Fruit fly (Drosophila melanogaster) whole organism, embryonic: ENCODE measurements around the gene Spc25.

Experiments
- B-H1 ChIP-seq: fragments of 200-800 bp; sonication (Bioruptor generic); IDR thresholded peaks from 3 replicates; pipeline ENCODE4 v1.3.6; 2022; ENCODE audit warnings: missing biosample characterization, missing genetic modification characterization
- Bgb ChIP-seq: fragments of 200-800 bp; sonication (Bioruptor generic); IDR thresholded peaks from 2 replicates; pipeline ENCODE4 v1.3.6; 2022; ENCODE audit warnings: missing biosample characterization, missing genetic modification characterization; ENCODE audit not compliant: partially characterized antibody
- CG10321 ChIP-seq: fragments of 200-800 bp; sonication (Bioruptor generic); IDR thresholded peaks from 2 replicates; pipeline ENCODE4 v1.3.6; 2022; ENCODE audit warnings: missing biosample characterization, missing genetic modification characterization
- CG10979 ChIP-seq: fragments of 200-800 bp; sonication (Bioruptor generic); optimal IDR thresholded peaks from 2 replicates; lab custom pipeline; 2018; ENCODE audit warnings: missing biosample characterization, mild to moderate bottlenecking, missing genetic modification characterization, moderate library complexity
- CG11093 ChIP-seq: fragments of 200-800 bp; sonication (Bioruptor generic); IDR thresholded peaks from 3 replicates; pipeline ENCODE4 v1.3.6; 2022; ENCODE audit warnings: missing biosample characterization, missing genetic modification characterization
- CG11504 ChIP-seq: fragments of 200-800 bp; sonication (Bioruptor generic); optimal IDR thresholded peaks from 3 replicates; lab custom pipeline; 2019; ENCODE audit warnings: missing biosample characterization, mild to moderate bottlenecking, missing genetic modification characterization, moderate library complexity
- CG12071 ChIP-seq: fragments of 200-800 bp; sonication (Bioruptor generic); optimal IDR thresholded peaks from 3 replicates; lab custom pipeline; 2018; ENCODE audit warnings: missing biosample characterization, mild to moderate bottlenecking, missing genetic modification characterization
- CG12659 ChIP-seq: fragments of 200-800 bp; sonication (Bioruptor generic); optimal IDR thresholded peaks from 3 replicates; lab custom pipeline; 2017; ENCODE audit warnings: mild to moderate bottlenecking, missing biosample characterization, missing genetic modification reagents, missing genetic modification characterization
- CG13123 ChIP-seq: fragments of 200-800 bp; sonication (Bioruptor generic); optimal IDR thresholded peaks from 2 replicates; lab custom pipeline; 2016; ENCODE audit warnings: missing biosample characterization, missing genetic modification characterization
- CG15269 ChIP-seq: fragments of 200-800 bp; sonication (Bioruptor generic); optimal IDR thresholded peaks from 2 replicates; lab custom pipeline; 2018; ENCODE audit warnings: missing biosample characterization, mild to moderate bottlenecking, missing genetic modification characterization, moderate library complexity
- CG15479 ChIP-seq: fragments of 200-800 bp; sonication (Bioruptor generic); optimal IDR thresholded peaks from 3 replicates; lab custom pipeline; 2019; ENCODE audit warnings: missing biosample characterization, mild to moderate bottlenecking, missing genetic modification characterization, moderate library complexity
- CG16863 ChIP-seq: fragments of 200-800 bp; sonication (Bioruptor generic); optimal IDR thresholded peaks from 3 replicates; lab custom pipeline; 2016; ENCODE audit warnings: missing biosample characterization, missing genetic modification characterization
- CG18011 ChIP-seq: fragments of 200-800 bp; sonication (Bioruptor generic); optimal IDR thresholded peaks from 2 replicates; lab custom pipeline; 2017; ENCODE audit warnings: missing biosample characterization, missing genetic modification characterization, mild to moderate bottlenecking, moderate library complexity, missing genotype
- CG4282 ChIP-seq: fragments of 200-800 bp; sonication (Bioruptor generic); optimal IDR thresholded peaks from 2 replicates; lab custom pipeline; 2016; ENCODE audit warnings: missing biosample characterization, missing genetic modification characterization
- CG6689 ChIP-seq: fragments of 200-800 bp; sonication (Bioruptor generic); IDR thresholded peaks from 2 replicates; pipeline ENCODE4 v1.3.6; 2022; ENCODE audit warnings: missing biosample characterization, missing genetic modification characterization
- CG6765 ChIP-seq: fragments of 200-800 bp; sonication (Bioruptor generic); optimal IDR thresholded peaks from 3 replicates; lab custom pipeline; 2017; ENCODE audit warnings: missing biosample characterization, mild to moderate bottlenecking, missing genetic modification characterization
- CG6854 ChIP-seq: fragments of 200-800 bp; sonication (Bioruptor generic); optimal IDR thresholded peaks from 3 replicates; lab custom pipeline; 2017; ENCODE audit warnings: missing biosample characterization, mild to moderate bottlenecking, missing genetic modification characterization
- CG8281 ChIP-seq: fragments of 200-800 bp; sonication (Bioruptor generic); optimal IDR thresholded peaks from 2 replicates; lab custom pipeline; 2018; ENCODE audit warnings: missing biosample characterization, mild to moderate bottlenecking, missing genetic modification characterization, moderate library complexity
- CG9727 ChIP-seq: fragments of 200-800 bp; sonication (Bioruptor generic); optimal IDR thresholded peaks from 3 replicates; lab custom pipeline; 2017; ENCODE audit warnings: missing biosample characterization, mild to moderate bottlenecking, missing genetic modification characterization
- D19A ChIP-seq: fragments of 200-800 bp; optimal IDR thresholded peaks from 3 replicates; lab custom pipeline; 2019; ENCODE audit warnings: missing biosample characterization, mild to moderate bottlenecking, missing genetic modification characterization, moderate library complexity
- H15 ChIP-seq: fragments of 200-800 bp; sonication (Bioruptor generic); IDR thresholded peaks from 3 replicates; pipeline ENCODE4 v1.3.6; 2022; ENCODE audit warnings: missing biosample characterization, missing genetic modification characterization
- Kr ChIP-seq: fragments of 200-800 bp; sonication (Bioruptor generic); optimal IDR thresholded peaks from 2 replicates; lab custom pipeline; 2017; ENCODE audit warnings: missing biosample characterization, mild to moderate bottlenecking, missing genetic modification characterization
- Max ChIP-seq: fragments of 200-800 bp; sonication (Bioruptor generic); optimal IDR thresholded peaks from 2 replicates; lab custom pipeline; 2016; ENCODE audit warnings: missing biosample characterization, mild to moderate bottlenecking, missing genetic modification characterization
- Mes4 ChIP-seq: fragments of 200-800 bp; sonication (Bioruptor generic); optimal IDR thresholded peaks from 2 replicates; lab custom pipeline; 2016; ENCODE audit warnings: missing biosample characterization, missing genetic modification characterization
- NC2α ChIP-seq: fragments of 200-800 bp; sonication (Bioruptor generic); optimal IDR thresholded peaks from 2 replicates; lab custom pipeline; 2016; ENCODE audit warnings: missing biosample characterization, missing genetic modification characterization
- Rfx ChIP-seq: fragments of 200-800 bp; sonication (Bioruptor generic); IDR thresholded peaks from 2 replicates; pipeline ENCODE4 v1.3.6; 2022; ENCODE audit warnings: missing biosample characterization, missing genetic modification characterization
- Vsx1 ChIP-seq: fragments of 200-800 bp; sonication (Bioruptor generic); optimal IDR thresholded peaks from 2 replicates; lab custom pipeline; 2017; ENCODE audit warnings: missing biosample characterization, mild to moderate bottlenecking, missing genetic modification characterization, missing genetic modification reagents
- ac ChIP-seq: fragments of 200-800 bp; sonication (Bioruptor generic); optimal IDR thresholded peaks from 3 replicates; lab custom pipeline; 2017; ENCODE audit warnings: missing biosample characterization, mild to moderate bottlenecking, missing genetic modification characterization
- bbx ChIP-seq: fragments of 200-800 bp; sonication (Bioruptor generic); IDR thresholded peaks from 2 replicates; pipeline ENCODE4 v1.3.6; 2022; ENCODE audit warnings: missing biosample characterization, missing genetic modification characterization; ENCODE audit not compliant: partially characterized antibody
- bsh ChIP-seq, 2 experiments: fragments of 200-800 bp; sonication (Bioruptor generic); optimal IDR thresholded peaks; 2 replicates each; lab custom pipeline; 2017 to 2018; ENCODE audit warnings: mild to moderate bottlenecking in 2 of 2, missing biosample characterization in 2 of 2, missing genetic modification characterization in 2 of 2, moderate library complexity in 1 of 2
- caup ChIP-seq: fragments of 200-800 bp; sonication (Bioruptor generic); optimal IDR thresholded peaks from 3 replicates; lab custom pipeline; 2017; ENCODE audit warnings: missing biosample characterization, mild to moderate bottlenecking, missing genetic modification characterization, moderate library complexity; ENCODE audit not compliant: severe bottlenecking
- chinmo ChIP-seq: fragments of 200-800 bp; sonication (Bioruptor generic); IDR thresholded peaks from 4 replicates; pipeline ENCODE4 v1.3.6; 2022; ENCODE audit warnings: missing biosample characterization, missing genetic modification characterization; ENCODE audit not compliant: partially characterized antibody
- chm ChIP-seq: fragments of 200-800 bp; sonication (Bioruptor generic); IDR thresholded peaks from 2 replicates; pipeline ENCODE4 v1.3.6; 2022; ENCODE audit warnings: missing biosample characterization, missing genetic modification characterization
- crp ChIP-seq, 2 experiments: fragments of 200-800 bp; sonication (Bioruptor generic); optimal IDR thresholded peaks; 2 replicates in 1 of 2; 3 replicates in 1 of 2; lab custom pipeline; 2017; ENCODE audit warnings: missing biosample characterization in 2 of 2, missing genetic modification characterization in 2 of 2, mild to moderate bottlenecking in 1 of 2, moderate library complexity in 1 of 2
- hbn ChIP-seq: fragments of 200-800 bp; sonication (Bioruptor generic); IDR thresholded peaks from 2 replicates; pipeline ENCODE4 v1.3.6; 2022; ENCODE audit warnings: missing biosample characterization, missing genetic modification characterization; ENCODE audit not compliant: partially characterized antibody
- hkb ChIP-seq, 2 experiments: fragments of 200-800 bp in 1 of 2; fragments of >200 bp in 1 of 2; sonication (Bioruptor generic) in 1 of 2; IDR thresholded peaks in 1 of 2; optimal IDR thresholded peaks in 1 of 2; 2 replicates each; pipeline versions ENCODE4 v1.3.6 to Lab custom; 2017 to 2022; ENCODE audit warnings: missing biosample characterization in 1 of 2, missing genetic modification characterization in 1 of 2
- jing ChIP-seq: fragments of 200-800 bp; sonication (Bioruptor generic); optimal IDR thresholded peaks from 2 replicates; lab custom pipeline; 2018; ENCODE audit warnings: missing biosample characterization, mild to moderate bottlenecking, missing genetic modification characterization
- lmd ChIP-seq: fragments of 200-800 bp; sonication (Bioruptor generic); IDR thresholded peaks from 2 replicates; pipeline ENCODE4 v1.3.6; 2022; ENCODE audit warnings: missing biosample characterization, missing genetic modification characterization
- mam ChIP-seq: fragments of 200-800 bp; sonication (Bioruptor generic); optimal IDR thresholded peaks from 3 replicates; lab custom pipeline; 2016; ENCODE audit warnings: missing biosample characterization, missing genetic modification characterization
- nerfin-2 ChIP-seq: fragments of 200-800 bp; sonication (Bioruptor generic); IDR thresholded peaks from 2 replicates; pipeline ENCODE4 v1.3.6; 2022; ENCODE audit warnings: missing biosample characterization, missing genetic modification characterization; ENCODE audit not compliant: partially characterized antibody
- nom ChIP-seq: fragments of 200-800 bp; sonication (Bioruptor generic); optimal IDR thresholded peaks from 2 replicates; lab custom pipeline; 2017; ENCODE audit warnings: missing biosample characterization, missing genetic modification characterization, mild to moderate bottlenecking, moderate library complexity, missing genetic modification reagents
- peb ChIP-seq: fragments of 200-800 bp; sonication (Bioruptor generic); IDR thresholded peaks from 2 replicates; pipeline ENCODE4 v1.3.6; 2022; ENCODE audit warnings: missing biosample characterization, missing genetic modification characterization
- ranshi ChIP-seq: fragments of 200-800 bp; sonication (Bioruptor generic); IDR thresholded peaks from 2 replicates; pipeline ENCODE4 v1.3.6; 2022; ENCODE audit warnings: missing biosample characterization, missing genetic modification characterization
- ro ChIP-seq: fragments of 200-800 bp; sonication (Bioruptor generic); IDR thresholded peaks from 2 replicates; pipeline ENCODE4 v1.3.6; 2022; ENCODE audit warnings: missing biosample characterization, missing genetic modification characterization
- sqz ChIP-seq: fragments of 200-800 bp; sonication (Bioruptor generic); optimal IDR thresholded peaks from 3 replicates; lab custom pipeline; 2018; ENCODE audit warnings: missing biosample characterization, mild to moderate bottlenecking, missing genetic modification characterization
- ttk ChIP-seq: fragments of 200-800 bp; sonication (Bioruptor generic); IDR thresholded peaks from 2 replicates; pipeline ENCODE4 v2.1.2; 2022; ENCODE audit warnings: missing biosample characterization, missing genetic modification characterization

Spc25 gene

dm6 chr3R:12960929-12961855 is at the start of gene Spc25 (continued):
- TF ChIP-seq nerfin-2 (GFP tag; lab: Robert Waterston, UW) (peak; percentile 75), Rfx (GFP tag; lab: Robert Waterston, UW) (peak; percentile 75; the same call in 1 of the 2 replicates), hkb (optimal IDR thresholded peaks at IDR 0.05; lab: Kevin White, UChicago) (peak; percentile 75), hkb (GFP tag; IDR thresholded peaks at IDR 0.05; lab: Robert Waterston, UW) (no peak), chm (no peak), nom (GFP tag; lab: Kevin White, UChicago) (no peak), CG6765 (GFP tag; lab: Kevin White, UChicago) (no peak), peb (GFP tag; lab: Robert Waterston, UW) (no peak), CG9727 (no peak), CG10321 (no peak), bsh (GFP tag; optimal IDR thresholded peaks at IDR 0.05; lab: Kevin White, UChicago) (peak in 1 of 2 experiments; percentile 2), CG6854 (GFP tag; lab: Kevin White, UChicago) (no peak), lmd (GFP tag; lab: Robert Waterston, UW) (peak; percentile 31; the same call in 1 of the 2 replicates), mam (GFP tag; lab: Kevin White, UChicago) (peak; percentile 79), CG8281 (no peak), NC2α (GFP tag; lab: Kevin White, UChicago) (peak; percentile 19), CG4282 (GFP tag; lab: Kevin White, UChicago) (peak; percentile 23), Mes4 (GFP tag; lab: Kevin White, UChicago) (peak; percentile 55), ranshi (peak; percentile 66; the same call in 1 of the 2 replicates), CG15269 (tag; lab: Kevin White, UChicago) (peak; percentile 17), CG10979 (no peak), hbn (GFP tag; lab: Robert Waterston, UW) (peak; percentile 95), CG13123 (GFP tag; lab: Kevin White, UChicago) (no peak), Bgb (GFP tag; lab: Robert Waterston, UW) (peak; percentile 97), ro (GFP tag; lab: Robert Waterston, UW) (no peak), jing (GFP tag; lab: Kevin White, UChicago) (no peak), H15 (GFP tag; lab: Robert Waterston, UW) (peak; percentile 63; the same call in 1 of the 3 replicates), bbx (GFP tag; lab: Robert Waterston, UW) (peak; percentile 93), ttk (GFP tag; lab: Robert Waterston, UW) (peak; percentile 41; the same call in 1 of the 2 replicates), CG16863 (GFP tag; lab: Kevin White, UChicago) (peak; percentile 52), chinmo (GFP tag; lab: Robert Waterston, UW) (peak; percentile 75; the same call in 1 of the 4 replicates), crp (GFP tag; optimal IDR thresholded peaks at IDR 0.05; lab: Kevin White, UChicago) (peak in 1 of 2 experiments; percentile 12), caup (GFP tag; lab: Kevin White, UChicago) (no peak), CG11093 (GFP tag; lab: Robert Waterston, UW) (no peak), Max (no peak), CG15479 (GFP tag; lab: Kevin White, UChicago) (no peak), CG18011 (GFP tag; lab: Kevin White, UChicago) (no peak), CG6689 (GFP tag; lab: Robert Waterston, UW) (0 out of 2 replicates have a peak, but pooled peaks have one; percentile 17), CG12071 (peak; percentile 50), CG12659 (GFP tag; lab: Kevin White, UChicago) (peak; percentile 45), sqz (GFP tag; lab: Kevin White, UChicago) (peak; percentile 38), D19A (tag; lab: Kevin White, UChicago) (no peak), ac (GFP tag; lab: Kevin White, UChicago) (no peak), Kr (GFP tag; lab: Kevin White, UChicago) (no peak), CG11504 (tag; lab: Kevin White, UChicago) (peak; percentile 26), Vsx1 (GFP tag; lab: Kevin White, UChicago) (no peak), B-H1 (GFP tag; lab: Robert Waterston, UW) (no peak)
